Fruit fly (Drosophila melanogaster) whole organism, embryonic: ENCODE data around the gene CG6959.

ENCODE experiments used
- CG14441 ChIP-seq: fragments of 200-800 bp; sonication (Bioruptor generic); IDR thresholded peaks from 2 replicates; pipeline ENCODE4 v1.3.6; 2022; ENCODE audit warnings: missing biosample characterization, missing genetic modification characterization
- CG18599 ChIP-seq: fragments of 200-800 bp; sonication (Bioruptor generic); optimal IDR thresholded peaks from 3 replicates; lab custom pipeline; 2017; ENCODE audit warnings: missing biosample characterization, missing genetic modification characterization, mild to moderate bottlenecking, moderate library complexity, missing genetic modification reagents
- CG8388 ChIP-seq: fragments of 200-800 bp; sonication (Bioruptor generic); optimal IDR thresholded peaks from 2 replicates; lab custom pipeline; 2019; ENCODE audit warnings: missing biosample characterization, mild to moderate bottlenecking, missing genetic modification characterization, moderate library complexity
- dmrt99B ChIP-seq: fragments of 200-800 bp; sonication (Bioruptor generic); optimal IDR thresholded peaks from 2 replicates; lab custom pipeline; 2018; ENCODE audit warnings: missing biosample characterization, mild to moderate bottlenecking, missing genetic modification characterization, moderate library complexity
- repo ChIP-seq: fragments of 200-800 bp; sonication (Bioruptor generic); optimal IDR thresholded peaks from 2 replicates; lab custom pipeline; 2016; ENCODE audit warnings: missing biosample characterization, missing genetic modification characterization

- TF ChIP-seq CG14441 (GFP tag; lab: Robert Waterston, UW) = no peak
- no peak for TF ChIP-seq repo (GFP tag; lab: Kevin White, UChicago)
- TF ChIP-seq CG8388 = no peak
- TF ChIP-seq CG18599 (GFP tag; lab: Kevin White, UChicago) = no peak
- no peak for TF ChIP-seq dmrt99B (tag; lab: Kevin White, UChicago)
Observed at dm6 chr3R:11805584-11805983, 63.7 kb downstream of the CG6959 start.
